Worm (Caenorhabditis elegans) whole organism, L4 larva: ENCODE measurements around the gene lys-8.
A peak's percentile ranks its signal among the peaks of the same experiment; 100 is the strongest.

Experiments
- D1046.2 ChIP-seq: fragments of 200-800 bp; sonication (Bioruptor generic); IDR thresholded peaks from 2 replicates; pipeline ENCODE4 v1.3.6; 2022; ENCODE audit warnings: missing genetic modification characterization, missing compliant biosample characterization
- F10B5.3 ChIP-seq: sonication (generic microtip); optimal IDR thresholded peaks from 2 replicates; lab custom pipeline; 2016; ENCODE audit warnings: mild to moderate bottlenecking, missing genetic modification characterization, missing compliant biosample characterization
- F37D6.2 ChIP-seq: sonication (generic microtip); optimal IDR thresholded peaks from 2 replicates; lab custom pipeline; 2016; ENCODE audit warnings: mild to moderate bottlenecking, missing genetic modification characterization, missing compliant biosample characterization
- F49E8.2 ChIP-seq: sonication (generic microtip); optimal IDR thresholded peaks from 2 replicates; lab custom pipeline; 2016; ENCODE audit warnings: missing compliant biosample characterization, mild to moderate bottlenecking, missing genetic modification characterization, borderline replicate concordance
- R02D3.7 ChIP-seq: fragments of 150-350 bp; sonication (generic microtip); optimal IDR thresholded peaks from 3 replicates; lab custom pipeline; 2014; ENCODE audit warnings: missing biosample characterization, missing genetic modification characterization
- T20F7.1 ChIP-seq: fragments of 200-800 bp; sonication (Bioruptor generic); optimal IDR thresholded peaks from 2 replicates; lab custom pipeline; 2018; ENCODE audit warnings: mild to moderate bottlenecking, missing genetic modification characterization, missing compliant biosample characterization
- Y48G9A.11 ChIP-seq: fragments of 200-800 bp; sonication (Bioruptor generic); IDR thresholded peaks from 2 replicates; pipeline ENCODE4 v1.3.6; 2022; ENCODE audit warnings: missing genetic modification reagents, missing genetic modification characterization, missing compliant biosample characterization
- Y75B8A.6 ChIP-seq: fragments of 200-800 bp; sonication (Bioruptor generic); IDR thresholded peaks from 2 replicates; pipeline ENCODE4 v1.3.6; 2022; ENCODE audit warnings: missing genetic modification reagents, missing genetic modification characterization, missing compliant biosample characterization
- aha-1 ChIP-seq: fragments of 150-350 bp; peaks from one replicate; lab custom pipeline; 2014; ENCODE audit warnings: missing biosample characterization, missing genetic modification characterization
- aly-2 ChIP-seq: sonication (generic microtip); optimal IDR thresholded peaks from 2 replicates; lab custom pipeline; 2018; ENCODE audit warnings: missing biosample characterization, missing genetic modification characterization
- arid-1 ChIP-seq: fragments of 200-800 bp; sonication (Bioruptor generic); conservative IDR thresholded peaks from 2 replicates; pipeline ENCODE4 v1.3.6; 2022; ENCODE audit warnings: missing genetic modification reagents, missing genetic modification characterization, missing compliant biosample characterization
- attf-4 ChIP-seq: sonication (generic microtip); optimal IDR thresholded peaks from 3 replicates; lab custom pipeline; 2017; ENCODE audit warnings: missing biosample characterization, missing genetic modification characterization
- ceh-20 ChIP-seq: fragments of 200-800 bp; sonication (Bioruptor generic); IDR thresholded peaks from 2 replicates; pipeline ENCODE4 v1.3.6; 2022; ENCODE audit warnings: missing genetic modification reagents, missing genetic modification characterization, missing compliant biosample characterization
- ceh-28 ChIP-seq: fragments of 150-350 bp; optimal IDR thresholded peaks from 2 replicates; lab custom pipeline; 2014; ENCODE audit warnings: missing biosample characterization, missing genetic modification reagents, missing genetic modification characterization
- ces-1 ChIP-seq: fragments of 150-350 bp; sonication (generic microtip); optimal IDR thresholded peaks from 4 replicates; lab custom pipeline; 2014; ENCODE audit warnings: missing biosample characterization, missing genetic modification reagents, missing genetic modification characterization
- cey-2 ChIP-seq: sonication (generic microtip); optimal IDR thresholded peaks from 3 replicates; lab custom pipeline; 2017; ENCODE audit warnings: missing genetic modification characterization, mild to moderate bottlenecking, missing compliant biosample characterization, antibody characterized with exemption, borderline replicate concordance; ENCODE audit not compliant: insufficient read depth
- ctbp-1 ChIP-seq: fragments of 200-800 bp; sonication (Bioruptor generic); IDR thresholded peaks from 2 replicates; pipeline ENCODE4 v1.3.6; 2022; ENCODE audit warnings: missing genetic modification reagents, missing genetic modification characterization, missing compliant biosample characterization
- daf-12 ChIP-seq: fragments of 150-350 bp; optimal IDR thresholded peaks from 2 replicates; lab custom pipeline; 2014; ENCODE audit warnings: missing biosample characterization, missing genetic modification reagents, missing genetic modification characterization
- daf-16 ChIP-seq, 3 experiments: sonication (generic microtip); optimal IDR thresholded peaks; 2 replicates each; lab custom pipeline; 2016 to 2017; ENCODE audit warnings: missing genetic modification characterization in 3 of 3, missing genetic modification reagents in 3 of 3, mild to moderate bottlenecking in 2 of 3, missing compliant biosample characterization in 2 of 3, missing biosample characterization in 1 of 3, moderate library complexity in 1 of 3
- daf-19 ChIP-seq: fragments of 200-800 bp; sonication (Bioruptor generic); conservative IDR thresholded peaks from 2 replicates; pipeline ENCODE4 v1.3.6; 2022; ENCODE audit warnings: missing genetic modification characterization, missing compliant biosample characterization
- daf-8 ChIP-seq: fragments of 200-800 bp; sonication (Bioruptor generic); IDR thresholded peaks from 2 replicates; pipeline ENCODE4 v1.3.6; 2022; ENCODE audit warnings: missing genetic modification characterization, missing compliant biosample characterization
- dmd-6 ChIP-seq: fragments of 200-800 bp; sonication (Bioruptor generic); IDR thresholded peaks from 2 replicates; pipeline ENCODE4 v1.3.6; 2022; ENCODE audit warnings: missing genetic modification reagents, missing genetic modification characterization, missing compliant biosample characterization
- dmd-9 ChIP-seq: fragments of 200-800 bp; sonication (Bioruptor generic); IDR thresholded peaks from 2 replicates; pipeline ENCODE4 v1.3.6; 2022; ENCODE audit warnings: missing genetic modification reagents, missing genetic modification characterization, missing compliant biosample characterization
- dpl-1 ChIP-seq: fragments of 150-350 bp; optimal IDR thresholded peaks from 2 replicates; lab custom pipeline; 2014; ENCODE audit warnings: missing biosample characterization, missing genetic modification reagents, missing genetic modification characterization
- dve-1 ChIP-seq: sonication (generic microtip); optimal IDR thresholded peaks from 2 replicates; lab custom pipeline; 2017; ENCODE audit warnings: antibody characterized with exemption, mild to moderate bottlenecking, missing genetic modification characterization, missing compliant biosample characterization; ENCODE audit not compliant: insufficient read depth
- egl-27 ChIP-seq: sonication (generic microtip); optimal IDR thresholded peaks from 3 replicates; lab custom pipeline; 2017; ENCODE audit warnings: missing biosample characterization, missing genetic modification reagents, missing genetic modification characterization
- gei-8 ChIP-seq: fragments of 200-800 bp; sonication (Bioruptor generic); optimal IDR thresholded peaks from 2 replicates; lab custom pipeline; 2018; ENCODE audit warnings: mild to moderate bottlenecking, missing genetic modification characterization, missing compliant biosample characterization
- hlh-11 ChIP-seq: fragments of 200-800 bp; sonication (Bioruptor generic); optimal IDR thresholded peaks from 2 replicates; lab custom pipeline; 2018; ENCODE audit warnings: mild to moderate bottlenecking, missing genetic modification characterization, missing compliant biosample characterization
- hlh-30 ChIP-seq: sonication (generic microtip); optimal IDR thresholded peaks from 2 replicates; lab custom pipeline; 2017; ENCODE audit warnings: antibody characterized with exemption, mild to moderate bottlenecking, missing genetic modification characterization, missing compliant biosample characterization; ENCODE audit not compliant: insufficient read depth
- hmg-1.1 ChIP-seq: fragments of 200-800 bp; sonication (Bioruptor generic); IDR thresholded peaks from 2 replicates; pipeline ENCODE4 v1.3.6; 2022; ENCODE audit warnings: missing genetic modification reagents, missing genetic modification characterization, missing compliant biosample characterization
- lim-7 ChIP-seq: fragments of 200-800 bp; sonication (Bioruptor generic); IDR thresholded peaks from 2 replicates; pipeline ENCODE4 v1.3.6; 2022; ENCODE audit warnings: missing genetic modification characterization, missing compliant biosample characterization
- lin-13 ChIP-seq: fragments of 150-350 bp; optimal IDR thresholded peaks from 2 replicates; lab custom pipeline; 2014; ENCODE audit warnings: missing biosample characterization, missing genetic modification reagents, missing genetic modification characterization
- lin-38 ChIP-seq: fragments of 200-800 bp; sonication (Bioruptor generic); IDR thresholded peaks from 2 replicates; pipeline ENCODE4 v1.3.6; 2022; ENCODE audit warnings: missing genetic modification reagents, missing genetic modification characterization, missing compliant biosample characterization
- lsy-2 ChIP-seq, 2 experiments: fragments of 150-350 bp in 1 of 2; sonication (generic microtip) in 1 of 2; optimal IDR thresholded peaks; 2 replicates each; lab custom pipeline; 2014 to 2017; ENCODE audit warnings: missing biosample characterization in 2 of 2, missing genetic modification characterization in 2 of 2
- madf-5 ChIP-seq, 2 experiments: fragments of 200-800 bp; sonication (Bioruptor generic); IDR thresholded peaks; 2 replicates each; pipeline ENCODE4 v1.3.6; 2022; ENCODE audit warnings: missing compliant biosample characterization in 2 of 2, missing genetic modification characterization in 2 of 2
- madf-9 ChIP-seq: fragments of 200-800 bp; sonication (Bioruptor generic); conservative IDR thresholded peaks from 2 replicates; pipeline ENCODE4 v1.3.6; 2022; ENCODE audit warnings: missing genetic modification reagents, missing genetic modification characterization, missing compliant biosample characterization
- mdl-1 ChIP-seq, 2 experiments: fragments of 150-350 bp in 1 of 2; sonication (generic microtip) in 1 of 2; optimal IDR thresholded peaks; 2 replicates each; lab custom pipeline; 2014 to 2017; ENCODE audit warnings: missing biosample characterization in 2 of 2, missing genetic modification characterization in 2 of 2
- mep-1 ChIP-seq: fragments of 150-350 bp; sonication (generic microtip); optimal IDR thresholded peaks from 3 replicates; lab custom pipeline; 2014; ENCODE audit warnings: missing biosample characterization, missing genetic modification characterization
- nhr-10 ChIP-seq: fragments of 150-350 bp; optimal IDR thresholded peaks from 2 replicates; lab custom pipeline; 2014; ENCODE audit warnings: missing biosample characterization, missing genetic modification characterization
- nhr-28 ChIP-seq: fragments of 150-350 bp; optimal IDR thresholded peaks from 2 replicates; lab custom pipeline; 2014; ENCODE audit warnings: missing biosample characterization, missing genetic modification characterization
- nhr-6 ChIP-seq: fragments of 150-350 bp; optimal IDR thresholded peaks from 2 replicates; lab custom pipeline; 2014; ENCODE audit warnings: missing biosample characterization, missing genetic modification characterization
- pha-4 ChIP-seq, 2 experiments: fragments of 150-350 bp in 1 of 2; fragments of 200-800 bp in 1 of 2; sonication (Bioruptor generic) in 1 of 2; IDR thresholded peaks in 1 of 2; optimal IDR thresholded peaks in 1 of 2; 2 replicates each; pipeline versions ENCODE4 v1.3.6 to Lab custom; 2014 to 2022; ENCODE audit warnings: missing genetic modification characterization in 2 of 2, missing genetic modification reagents in 2 of 2, missing biosample characterization in 1 of 2, missing compliant biosample characterization in 1 of 2
- rbr-2 ChIP-seq: sonication (generic microtip); optimal IDR thresholded peaks from 2 replicates; lab custom pipeline; 2016; ENCODE audit warnings: missing genotype, missing genetic modification characterization, missing compliant biosample characterization
- saeg-2 ChIP-seq: fragments of 200-800 bp; sonication (Bioruptor generic); IDR thresholded peaks from 2 replicates; pipeline ENCODE4 v1.3.6; 2022; ENCODE audit warnings: missing genetic modification reagents, missing genetic modification characterization, missing compliant biosample characterization
- spr-1 ChIP-seq: sonication (generic microtip); optimal IDR thresholded peaks from 2 replicates; lab custom pipeline; 2016; ENCODE audit warnings: mild to moderate bottlenecking, missing genetic modification characterization, missing compliant biosample characterization
- unc-130 ChIP-seq: sonication (generic microtip); optimal IDR thresholded peaks from 2 replicates; lab custom pipeline; 2016; ENCODE audit warnings: missing genetic modification reagents, missing genetic modification characterization, missing compliant biosample characterization
- vab-7 ChIP-seq: fragments of 200-800 bp; sonication (Bioruptor generic); IDR thresholded peaks from 2 replicates; pipeline ENCODE4 v1.3.6; 2022; ENCODE audit warnings: missing genetic modification reagents, missing genetic modification characterization, missing compliant biosample characterization
- zag-1 ChIP-seq: fragments of 150-350 bp; optimal IDR thresholded peaks from 2 replicates; lab custom pipeline; 2014; ENCODE audit warnings: missing biosample characterization, missing genetic modification characterization
- zfp-3 ChIP-seq: fragments of 200-800 bp; sonication (Bioruptor generic); conservative IDR thresholded peaks from 2 replicates; pipeline ENCODE4 v1.3.6; 2022; ENCODE audit warnings: missing genetic modification reagents, missing genetic modification characterization, missing compliant biosample characterization
- zip-2 ChIP-seq: fragments of 150-350 bp; optimal IDR thresholded peaks from 2 replicates; lab custom pipeline; 2014; ENCODE audit warnings: missing biosample characterization, missing genetic modification characterization

The lys-8 gene

DNA sequence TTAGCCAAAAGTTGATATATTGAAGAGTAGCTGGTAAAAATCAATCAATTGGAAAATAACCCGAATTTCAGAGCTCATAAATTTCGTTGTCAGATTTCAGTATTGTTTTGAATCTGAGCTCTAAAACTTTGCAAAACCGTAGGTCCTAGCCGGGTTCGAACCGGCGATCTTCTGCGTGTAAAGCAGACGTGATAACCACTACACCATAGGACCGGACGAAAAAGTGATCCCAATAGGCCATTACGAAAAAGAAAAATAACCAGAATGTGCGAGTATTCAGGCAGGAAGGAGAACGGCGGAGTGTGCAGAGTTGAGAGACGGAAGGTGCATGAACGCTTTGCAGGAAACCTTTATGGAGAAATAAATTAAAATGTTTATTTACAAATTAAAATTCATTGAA lies 8.9 kb upstream of the lys-8 start (continued):
- TF ChIP-seq T20F7.1 (GFP tag; lab: Kevin White, UChicago) (peak; percentile 25), lsy-2 (tag; optimal IDR thresholded peaks at IDR 0.05; lab: Kevin White, UChicago) (no peak), arid-1 (GFP tag; lab: Robert Waterston, UW) (peak; percentile 46; the same call in 1 of the 2 replicates), mep-1 (tag; lab: Kevin White, UChicago) (no peak), Y48G9A.11 (GFP tag; lab: Robert Waterston, UW) (no peak), madf-5 (GFP tag; IDR thresholded peaks at IDR 0.05; lab: Robert Waterston, UW) (no peak; a peak in 1 of 4 replicates), nhr-10 (no peak), nhr-6 (tag; lab: Kevin White, UChicago) (no peak), egl-27 (tag; lab: Kevin White, UChicago) (no peak), mdl-1 (tag; optimal IDR thresholded peaks at IDR 0.05; lab: Kevin White, UChicago) (no peak), Y75B8A.6 (GFP tag; lab: Robert Waterston, UW) (no peak), ceh-28 (no peak), hlh-30 (peak; percentile 52), aly-2 (no peak), hmg-1.1 (peak; percentile 80), F49E8.2 (tag; lab: Kevin White, UChicago) (no peak), zip-2 (tag; lab: Kevin White, UChicago) (peak; percentile 23), zag-1 (tag; lab: Kevin White, UChicago) (no peak), zfp-3 (GFP tag; lab: Robert Waterston, UW) (no peak), attf-4 (tag; lab: Kevin White, UChicago) (no peak), aha-1 (tag; lab: Kevin White, UChicago) (peak; percentile 77), pha-4 (GFP tag; IDR thresholded peaks at IDR 0.05; lab: Robert Waterston, UW) (peak; percentile 73), pha-4 (tag; optimal IDR thresholded peaks at IDR 0.05; lab: Kevin White, UChicago) (no peak), madf-9 (GFP tag; lab: Robert Waterston, UW) (peak; percentile 55; the same call in 1 of the 2 replicates), ctbp-1 (GFP tag; lab: Robert Waterston, UW) (peak; percentile 63; the same call in 1 of the 2 replicates), ceh-20 (peak; percentile 46; the same call in 1 of the 2 replicates), R02D3.7 (tag; lab: Kevin White, UChicago) (no peak), dmd-6 (peak; percentile 59), daf-8 (GFP tag; lab: Robert Waterston, UW) (no peak), ces-1 (no peak), vab-7 (peak; percentile 67; the same call in 1 of the 2 replicates), gei-8 (GFP tag; lab: Kevin White, UChicago) (peak; percentile 4), F37D6.2 (tag; lab: Kevin White, UChicago) (peak; percentile 17), D1046.2 (GFP tag; lab: Robert Waterston, UW) (0 out of 2 replicates have a peak, but pooled peaks have one; percentile 53), hlh-11 (tag; lab: Kevin White, UChicago) (peak; percentile 46), nhr-28 (tag; lab: Kevin White, UChicago) (peak; percentile 18), lin-13 (no peak), unc-130 (GFP tag; lab: Kevin White, UChicago) (peak; percentile 51), daf-19 (GFP tag; lab: Robert Waterston, UW) (peak; percentile 84), dpl-1 (GFP tag; lab: Kevin White, UChicago) (no peak), daf-16 (GFP tag; optimal IDR thresholded peaks at IDR 0.05; lab: Kevin White, UChicago) (peak in 1 of 2 experiments; percentile 65), daf-16 (tag; optimal IDR thresholded peaks at IDR 0.05; lab: Kevin White, UChicago) (peak; percentile 59), dmd-9 (peak; percentile 56), cey-2 (no peak), daf-12 (tag; lab: Kevin White, UChicago) (no peak), F10B5.3 (tag; lab: Kevin White, UChicago) (no peak), spr-1 (tag; lab: Kevin White, UChicago) (peak; percentile 11), dve-1 (tag; lab: Kevin White, UChicago) (peak; percentile 65), saeg-2 (GFP tag; lab: Robert Waterston, UW) (no peak), lin-38 (no peak; the same call in 1 of the 2 replicates), rbr-2 (tag; lab: Kevin White, UChicago) (peak; percentile 60), lim-7 (GFP tag; lab: Robert Waterston, UW) (peak; percentile 77)
